Worm (Caenorhabditis elegans) whole organism, L1 larva: ENCODE results near the gene gck-4.
A peak's percentile ranks its signal among the peaks of the same experiment; 100 is the strongest.

Experiments
- Y116A8C.19 ChIP-seq: sonication (generic microtip); optimal IDR thresholded peaks from 2 replicates; lab custom pipeline; 2016; ENCODE audit warnings: missing compliant biosample characterization, missing genetic modification characterization, borderline replicate concordance
- aha-1 ChIP-seq: fragments of 150-350 bp; optimal IDR thresholded peaks from 2 replicates; lab custom pipeline; 2014; ENCODE audit warnings: missing biosample characterization, missing genetic modification characterization
- ama-1 ChIP-seq: fragments of 150-350 bp; optimal IDR thresholded peaks from 2 replicates; lab custom pipeline; 2014
- blmp-1 ChIP-seq: fragments of 150-350 bp; optimal IDR thresholded peaks from 2 replicates; lab custom pipeline; 2014; ENCODE audit warnings: missing biosample characterization, missing genetic modification characterization
- ceh-63 ChIP-seq: fragments of 200-800 bp; sonication (Bioruptor generic); optimal IDR thresholded peaks from 2 replicates; lab custom pipeline; 2018; ENCODE audit warnings: mild to moderate bottlenecking, missing genetic modification characterization, missing compliant biosample characterization
- ceh-90 ChIP-seq: sonication (generic microtip); optimal IDR thresholded peaks from 2 replicates; lab custom pipeline; 2016; ENCODE audit warnings: missing genetic modification characterization, missing compliant biosample characterization
- dsc-1 ChIP-seq: sonication (generic microtip); optimal IDR thresholded peaks from 2 replicates; lab custom pipeline; 2016; ENCODE audit warnings: mild to moderate bottlenecking, missing genetic modification characterization, missing compliant biosample characterization
- efl-3 ChIP-seq: fragments of 200-800 bp; sonication (Bioruptor generic); optimal IDR thresholded peaks from 2 replicates; lab custom pipeline; 2018; ENCODE audit warnings: mild to moderate bottlenecking, missing genetic modification characterization, missing compliant biosample characterization
- egl-27 ChIP-seq, 2 experiments: fragments of 150-350 bp in 1 of 2; sonication (generic microtip); optimal IDR thresholded peaks; 3 replicates each; lab custom pipeline; 2017 to 2018; ENCODE audit warnings: missing biosample characterization in 2 of 2, missing genetic modification characterization in 2 of 2, missing genetic modification reagents in 2 of 2
- elt-2 ChIP-seq: sonication (generic microtip); optimal IDR thresholded peaks from 2 replicates; lab custom pipeline; 2016; ENCODE audit warnings: missing genetic modification characterization, mild to moderate bottlenecking, inconsistent platforms, missing compliant biosample characterization, missing genetic modification reagents
- elt-3 ChIP-seq, 6 experiments: fragments of 150-350 bp in 1 of 6; sonication (generic microtip); optimal IDR thresholded peaks; 2 replicates each; lab custom pipeline; 2017 to 2018; ENCODE audit warnings: missing biosample characterization in 6 of 6, missing genetic modification characterization in 6 of 6, inconsistent platforms in 1 of 6
- fkh-4 ChIP-seq: sonication (generic microtip); optimal IDR thresholded peaks from 2 replicates; lab custom pipeline; 2016; ENCODE audit warnings: missing compliant biosample characterization, missing genetic modification characterization, borderline replicate concordance
- fkh-8 ChIP-seq: sonication (generic microtip); optimal IDR thresholded peaks from 2 replicates; lab custom pipeline; 2016; ENCODE audit warnings: mild to moderate bottlenecking, missing genetic modification characterization, missing compliant biosample characterization
- fos-1 ChIP-seq: fragments of 150-350 bp; optimal IDR thresholded peaks from 2 replicates; lab custom pipeline; 2014; ENCODE audit warnings: missing biosample characterization, missing genetic modification characterization
- hlh-17 ChIP-seq: fragments of 200-800 bp; sonication (Bioruptor generic); optimal IDR thresholded peaks from 2 replicates; lab custom pipeline; 2018; ENCODE audit warnings: missing genetic modification characterization, mild to moderate bottlenecking, missing compliant biosample characterization, moderate library complexity, borderline replicate concordance
- jun-1 ChIP-seq: fragments of 150-350 bp; optimal IDR thresholded peaks from 2 replicates; lab custom pipeline; 2014; ENCODE audit warnings: missing biosample characterization, missing genetic modification reagents, missing genetic modification characterization
- lin-14 ChIP-seq: fragments of 200-800 bp; sonication (Bioruptor generic); optimal IDR thresholded peaks from 2 replicates; lab custom pipeline; 2018; ENCODE audit warnings: mild to moderate bottlenecking, missing genetic modification characterization, moderate library complexity, missing compliant biosample characterization
- lin-15B ChIP-seq: fragments of 150-350 bp; sonication (generic microtip); optimal IDR thresholded peaks from 3 replicates; lab custom pipeline; 2014; ENCODE audit warnings: missing biosample characterization, missing genetic modification characterization
- lir-3 ChIP-seq: sonication (generic microtip); optimal IDR thresholded peaks from 2 replicates; lab custom pipeline; 2016; ENCODE audit warnings: mild to moderate bottlenecking, missing genetic modification characterization, moderate library complexity, missing compliant biosample characterization; ENCODE audit not compliant: poor library complexity
- lsy-2 ChIP-seq, 2 experiments: fragments of 150-350 bp; optimal IDR thresholded peaks; 2 replicates each; lab custom pipeline; 2014; ENCODE audit warnings: missing biosample characterization in 2 of 2, missing genetic modification characterization in 2 of 2
- mef-2 ChIP-seq: fragments of 150-350 bp; optimal IDR thresholded peaks from 2 replicates; lab custom pipeline; 2014; ENCODE audit warnings: missing biosample characterization, missing genetic modification characterization
- nhr-12 ChIP-seq: sonication (generic microtip); optimal IDR thresholded peaks from 2 replicates; lab custom pipeline; 2017; ENCODE audit warnings: missing biosample characterization, missing genetic modification characterization
- nhr-19 ChIP-seq: fragments of 200-800 bp; sonication (Bioruptor generic); conservative IDR thresholded peaks from 2 replicates; pipeline ENCODE4 v1.3.6; 2022; ENCODE audit warnings: missing genetic modification characterization, missing compliant biosample characterization
- nhr-20 ChIP-seq: sonication (generic microtip); optimal IDR thresholded peaks from 2 replicates; lab custom pipeline; 2016; ENCODE audit warnings: mild to moderate bottlenecking, missing genetic modification characterization, missing compliant biosample characterization
- nhr-28 ChIP-seq: fragments of 150-350 bp; optimal IDR thresholded peaks from 2 replicates; lab custom pipeline; 2014; ENCODE audit warnings: missing biosample characterization, missing genetic modification characterization
- nhr-47 ChIP-seq: sonication (generic microtip); optimal IDR thresholded peaks from 2 replicates; lab custom pipeline; 2016; ENCODE audit warnings: mild to moderate bottlenecking, missing genetic modification characterization, moderate library complexity, missing compliant biosample characterization
- nhr-76 ChIP-seq: sonication (generic microtip); optimal IDR thresholded peaks from 2 replicates; lab custom pipeline; 2017; ENCODE audit warnings: missing biosample characterization, missing genetic modification characterization
- nhr-77 ChIP-seq: fragments of 150-350 bp; optimal IDR thresholded peaks from 2 replicates; lab custom pipeline; 2014; ENCODE audit warnings: missing biosample characterization, missing genetic modification characterization
- nhr-84 ChIP-seq: sonication (generic microtip); optimal IDR thresholded peaks from 2 replicates; lab custom pipeline; 2017; ENCODE audit warnings: missing biosample characterization, missing genetic modification characterization
- nhr-85 ChIP-seq: sonication (generic microtip); peaks from one replicate; lab custom pipeline; 2016; ENCODE audit warnings: missing genetic modification characterization, inconsistent platforms, missing compliant biosample characterization
- rnt-1 ChIP-seq: sonication (generic microtip); optimal IDR thresholded peaks from 2 replicates; lab custom pipeline; 2016; ENCODE audit warnings: mild to moderate bottlenecking, missing genetic modification characterization, moderate library complexity, missing compliant biosample characterization
- sptf-1 ChIP-seq: fragments of 150-350 bp; optimal IDR thresholded peaks from 2 replicates; lab custom pipeline; 2014; ENCODE audit warnings: missing biosample characterization, missing genetic modification characterization
- tbx-2 ChIP-seq: sonication (generic microtip); optimal IDR thresholded peaks from 2 replicates; lab custom pipeline; 2016; ENCODE audit warnings: missing genetic modification characterization, missing compliant biosample characterization
- tlp-1 ChIP-seq: fragments of 150-350 bp; optimal IDR thresholded peaks from 2 replicates; lab custom pipeline; 2014; ENCODE audit warnings: missing biosample characterization, missing genetic modification characterization
- unc-62 ChIP-seq: fragments of 150-350 bp; optimal IDR thresholded peaks from 2 replicates; lab custom pipeline; 2014; ENCODE audit warnings: missing biosample characterization, missing genetic modification reagents, missing genetic modification characterization
- unc-86 ChIP-seq: sonication (generic microtip); optimal IDR thresholded peaks from 2 replicates; lab custom pipeline; 2016; ENCODE audit warnings: missing genetic modification characterization, missing compliant biosample characterization
- vab-15 ChIP-seq: sonication (generic microtip); optimal IDR thresholded peaks from 2 replicates; lab custom pipeline; 2017; ENCODE audit warnings: missing genotype, mild to moderate bottlenecking, missing genetic modification characterization, missing compliant biosample characterization
- zip-4 ChIP-seq: fragments of 200-800 bp; sonication (Bioruptor generic); optimal IDR thresholded peaks from 2 replicates; lab custom pipeline; 2018; ENCODE audit warnings: mild to moderate bottlenecking, missing genetic modification characterization, moderate library complexity, missing compliant biosample characterization

Gene gck-4

ce11 chrX:13639577-13639976 lies 37.4 kb upstream of the gck-4 start, which contains the start of gene twk-20:
Gene twk-20 (plus strand): TSS chrX:13639877.
- no peak for TF ChIP-seq unc-86
- TF ChIP-seq nhr-47 (tag; lab: Kevin White, UChicago): no peak
- no peak for TF ChIP-seq fkh-8 (tag; lab: Kevin White, UChicago)
- no peak for TF ChIP-seq tbx-2 (tag; lab: Kevin White, UChicago)
- no peak for TF ChIP-seq nhr-28
- TF ChIP-seq elt-3 (tag; optimal IDR thresholded peaks at IDR 0.05; lab: Kevin White, UChicago): no peak
- peak; percentile 39 for TF ChIP-seq lin-14 (GFP tag; lab: Kevin White, UChicago)
- TF ChIP-seq nhr-84 (tag; lab: Kevin White, UChicago): no peak

ce11 chrX:13644884-13645283 lies 32.1 kb upstream of the gck-4 start:
- TF ChIP-seq nhr-19 (GFP tag; lab: Robert Waterston, UW) (no peak), lin-14 (GFP tag; lab: Kevin White, UChicago) (peak; percentile 16)

- TF ChIP-seq nhr-77 (no peak), nhr-85 (tag; lab: Kevin White, UChicago) (no peak), ama-1 (lab: Kevin White, UChicago) (no peak), unc-62 (GFP tag; lab: Kevin White, UChicago) (no peak), fos-1 (tag; lab: Kevin White, UChicago) (no peak), rnt-1 (tag; lab: Kevin White, UChicago) (no peak), nhr-20 (tag; lab: Kevin White, UChicago) (no peak), blmp-1 (tag; lab: Kevin White, UChicago) (no peak), elt-2 (no peak)
Observed at ce11 chrX:13646798-13647197, 30.2 kb upstream of the gck-4 start, which contains the start of gene acr-9. Gene acr-9 (minus strand): TSS chrX:13646898.

ce11 chrX:13647305-13647704 lies 29.7 kb upstream of the gck-4 start, which contains the start of gene C40C9.3:
Gene C40C9.3 (plus strand): TSS chrX:13647605.
- TF ChIP-seq efl-3 (GFP tag; lab: Kevin White, UChicago): no peak
- no peak for TF ChIP-seq jun-1 (tag; lab: Kevin White, UChicago)
- TF ChIP-seq mef-2 (tag; lab: Kevin White, UChicago): no peak
- no peak for TF ChIP-seq Y116A8C.19
- no peak for TF ChIP-seq nhr-84 (tag; lab: Kevin White, UChicago)
- TF ChIP-seq vab-15 (tag; lab: Kevin White, UChicago): no peak
- TF ChIP-seq hlh-17 (GFP tag; lab: Kevin White, UChicago): no peak
- TF ChIP-seq zip-4: no peak

ce11 chrX:13650799-13651198 lies 26.2 kb upstream of the gck-4 start, which contains the start of gene C40C9.4:
Gene C40C9.4 (plus strand): TSS chrX:13651099.
- TF ChIP-seq tlp-1 (tag; lab: Kevin White, UChicago) (no peak), lsy-2 (tag; optimal IDR thresholded peaks at IDR 0.05; lab: Kevin White, UChicago) (no peak), nhr-12 (tag; lab: Kevin White, UChicago) (no peak), dsc-1 (tag; lab: Kevin White, UChicago) (no peak), ceh-63 (GFP tag; lab: Kevin White, UChicago) (no peak), fkh-4 (tag; lab: Kevin White, UChicago) (no peak), egl-27 (tag; optimal IDR thresholded peaks at IDR 0.05; lab: Kevin White, UChicago) (no peak), lir-3 (tag; lab: Kevin White, UChicago) (no peak), elt-3 (tag; optimal IDR thresholded peaks at IDR 0.05; lab: Kevin White, UChicago) (no peak), nhr-76 (tag; lab: Kevin White, UChicago) (no peak), lin-14 (GFP tag; lab: Kevin White, UChicago) (no peak), aha-1 (no peak), sptf-1 (tag; lab: Kevin White, UChicago) (no peak), lin-15B (no peak), ceh-90 (tag; lab: Kevin White, UChicago) (no peak)
- TF ChIP-seq, all 84 proteins: peak for 0
